Fruit fly (Drosophila melanogaster): ENCODE data around the gene CG9281.

The CG9281 gene

dm6 chrX:15733995-15734394, 23.7 kb upstream of the CG9281 start, which contains the start of the genes CG12379 and MagR (continued):
- TF ChIP-seq Bgb (GFP tag; IDR thresholded peaks at IDR 0.05; ENCODE audit: partially characterized antibody) (peak; percentile 61; the same call in 1 of the 2 replicates), bcd (GFP tag; optimal IDR thresholded peaks at IDR 0.05) (no peak), CG10274 (GFP tag; optimal IDR thresholded peaks at IDR 0.05) (peak; percentile 4), wor (GFP tag; IDR thresholded peaks at IDR 0.05) (no peak), unc-4 (GFP tag; IDR thresholded peaks at IDR 0.05; ENCODE audit: partially characterized antibody) (peak; percentile 78), Myb (GFP tag; optimal IDR thresholded peaks at IDR 0.05) (peak; percentile 75), Oli (tag; optimal IDR thresholded peaks at IDR 0.05) (no peak), gcm2 (GFP tag; optimal IDR thresholded peaks at IDR 0.05) (peak; percentile 5), lola (GFP tag; optimal IDR thresholded peaks at IDR 0.05) (peak in 1 of 3 experiments; percentile 53), bab2 (GFP tag; optimal IDR thresholded peaks at IDR 0.05) (peak; percentile 59), CG8924 (tag; optimal IDR thresholded peaks at IDR 0.05) (peak; percentile 48), nmo (GFP tag; optimal IDR thresholded peaks at IDR 0.05) (peak; percentile 80), CG3847 (GFP tag; IDR thresholded peaks at IDR 0.05) (peak; percentile 71), Fer3 (tag; optimal IDR thresholded peaks at IDR 0.05) (peak; percentile 66), fru (optimal IDR thresholded peaks at IDR 0.05) (no peak), ro (GFP tag; IDR thresholded peaks at IDR 0.05) (0 out of 2 replicates have a peak, but pooled peaks have one; percentile 14), CG33557 (GFP tag; optimal IDR thresholded peaks at IDR 0.05) (peak; percentile 64), pnt (GFP tag; optimal IDR thresholded peaks at IDR 0.05) (peak; percentile 36), Sry-δ (GFP tag; optimal IDR thresholded peaks at IDR 0.05) (peak; percentile 85), CG8388 (GFP tag; optimal IDR thresholded peaks at IDR 0.05) (peak; percentile 33), fu2 (GFP tag; optimal IDR thresholded peaks at IDR 0.05) (peak; percentile 27), CG30403 (GFP tag; optimal IDR thresholded peaks at IDR 0.05) (peak; percentile 74), lbe (GFP tag; optimal IDR thresholded peaks at IDR 0.05) (no peak), tgo (GFP tag; IDR thresholded peaks at IDR 0.05) (peak; percentile 42; the same call in 1 of the 3 replicates), B-H2 (GFP tag; optimal IDR thresholded peaks at IDR 0.05) (peak; percentile 73), corto (GFP tag; optimal IDR thresholded peaks at IDR 0.05) (no peak), chn (GFP tag; optimal IDR thresholded peaks at IDR 0.05) (peak; percentile 56), crc (GFP tag; optimal IDR thresholded peaks at IDR 0.05) (peak; percentile 35), CG17829 (tag; optimal IDR thresholded peaks at IDR 0.05) (peak; percentile 33), dmrt11E (tag; optimal IDR thresholded peaks at IDR 0.05) (peak; percentile 47), Abd-B (GFP tag; optimal IDR thresholded peaks at IDR 0.05) (peak; percentile 63), p53 (GFP tag; optimal IDR thresholded peaks at IDR 0.05) (no peak), Nf-YC (tag; optimal IDR thresholded peaks at IDR 0.05) (peak; percentile 72), Hsf (GFP tag; optimal IDR thresholded peaks at IDR 0.05) (peak; percentile 63), Chrac-16 (GFP tag; optimal IDR thresholded peaks at IDR 0.05) (peak; percentile 57), CG5180 (GFP tag; optimal IDR thresholded peaks at IDR 0.05) (no peak), Gsc (GFP tag; IDR thresholded peaks at IDR 0.05) (no peak), CG14860 (GFP tag; IDR thresholded peaks at IDR 0.05; ENCODE audit: partially characterized antibody) (peak; percentile 77), zfh1 (GFP tag; IDR thresholded peaks at IDR 0.05) (0 out of 3 replicates have a peak, but pooled peaks have one; percentile 6), CG12391 (tag; optimal IDR thresholded peaks at IDR 0.05) (peak; percentile 65), HLH4C (GFP tag; IDR thresholded peaks at IDR 0.05; ENCODE audit: partially characterized antibody) (peak; percentile 79), CG3995 (GFP tag; optimal IDR thresholded peaks at IDR 0.05) (peak; percentile 100), chif (GFP tag; optimal IDR thresholded peaks at IDR 0.05) (peak; percentile 8 to 29), dm (GFP tag; optimal IDR thresholded peaks at IDR 0.05) (peak; percentile 38), CG10979 (tag; optimal IDR thresholded peaks at IDR 0.05) (peak; percentile 30), CG2129 (GFP tag; IDR thresholded peaks at IDR 0.05; ENCODE audit: partially characterized antibody) (peak; percentile 48), al (GFP tag; IDR thresholded peaks at IDR 0.05) (peak; percentile 65), tin (GFP tag; optimal IDR thresholded peaks at IDR 0.05) (peak; percentile 61), ttk (GFP tag; IDR thresholded peaks at IDR 0.05) (no peak), prd (optimal IDR thresholded peaks at IDR 0.05) (no peak), prd (GFP tag; IDR thresholded peaks at IDR 0.05) (peak; percentile 70)

All from whole organism, embryonic.